Worm (Caenorhabditis elegans) whole organism, young adult: Measurements from ENCODE around the gene nol-6.

Experiments used
- B0261.1 ChIP-seq: sonication (generic microtip); optimal IDR thresholded peaks from 2 replicates; lab custom pipeline; 2016; ENCODE audit warnings: mild to moderate bottlenecking, missing genetic modification characterization, moderate library complexity, missing compliant biosample characterization
- F22D6.2 ChIP-seq: sonication (generic microtip); optimal IDR thresholded peaks from 2 replicates; lab custom pipeline; 2016; ENCODE audit warnings: mild to moderate bottlenecking, missing genetic modification characterization, missing compliant biosample characterization
- F33H1.4 ChIP-seq: fragments of 200-800 bp; sonication (Bioruptor generic); IDR thresholded peaks from 2 replicates; pipeline ENCODE4 v1.3.6; 2022; ENCODE audit warnings: missing genetic modification reagents, missing genetic modification characterization, missing compliant biosample characterization
- F37B4.10 ChIP-seq: fragments of 200-800 bp; sonication (Bioruptor generic); IDR thresholded peaks from 2 replicates; pipeline ENCODE4 v1.3.6; 2022; ENCODE audit warnings: missing genetic modification characterization, missing compliant biosample characterization
- F49E8.2 ChIP-seq: sonication (generic microtip); optimal IDR thresholded peaks from 3 replicates; lab custom pipeline; 2017; ENCODE audit warnings: missing genetic modification characterization, mild to moderate bottlenecking, missing compliant biosample characterization, antibody characterized with exemption, moderate library complexity; ENCODE audit not compliant: insufficient read depth
- T26A5.8 ChIP-seq: sonication (generic microtip); optimal IDR thresholded peaks from 2 replicates; lab custom pipeline; 2016; ENCODE audit warnings: missing genetic modification characterization, missing compliant biosample characterization
- Y56A3A.18 ChIP-seq: fragments of 200-800 bp; sonication (Bioruptor generic); IDR thresholded peaks from 2 replicates; pipeline ENCODE4 v1.3.6; 2022; ENCODE audit warnings: missing genetic modification reagents, missing genetic modification characterization, missing compliant biosample characterization
- ZK185.1 ChIP-seq: sonication (generic microtip); optimal IDR thresholded peaks from 2 replicates; lab custom pipeline; 2016; ENCODE audit warnings: mild to moderate bottlenecking, missing genetic modification characterization, missing compliant biosample characterization; ENCODE audit not compliant: poor library complexity, severe bottlenecking
- attf-3 ChIP-seq: fragments of 200-800 bp; sonication (Bioruptor generic); conservative IDR thresholded peaks from 2 replicates; pipeline ENCODE4 v1.3.6; 2022; ENCODE audit warnings: missing genetic modification reagents, missing genetic modification characterization, missing compliant biosample characterization
- cebp-1 ChIP-seq, 2 experiments: fragments of 200-800 bp in 1 of 2; sonication (Bioruptor generic) in 1 of 2; sonication (generic microtip) in 1 of 2; IDR thresholded peaks in 1 of 2; optimal IDR thresholded peaks in 1 of 2; 2 replicates each; pipeline versions ENCODE4 v1.3.6 to Lab custom; 2017 to 2022; ENCODE audit warnings: missing compliant biosample characterization in 2 of 2, missing genetic modification characterization in 2 of 2, mild to moderate bottlenecking in 1 of 2, missing genetic modification reagents in 1 of 2, moderate library complexity in 1 of 2
- ceh-40 ChIP-seq: fragments of 200-800 bp; sonication (Bioruptor generic); IDR thresholded peaks from 2 replicates; pipeline ENCODE4 v1.3.6; 2022; ENCODE audit warnings: missing genetic modification characterization, missing compliant biosample characterization
- ceh-91 ChIP-seq: fragments of 200-800 bp; sonication (Bioruptor generic); IDR thresholded peaks from 2 replicates; pipeline ENCODE4 v1.3.6; 2022; ENCODE audit warnings: missing genetic modification reagents, missing genetic modification characterization, missing compliant biosample characterization
- dpff-1 ChIP-seq: sonication (generic microtip); optimal IDR thresholded peaks from 2 replicates; lab custom pipeline; 2017; ENCODE audit warnings: mild to moderate bottlenecking, missing genetic modification characterization, missing compliant biosample characterization
- fkh-3 ChIP-seq: sonication (generic microtip); optimal IDR thresholded peaks from 2 replicates; lab custom pipeline; 2016; ENCODE audit warnings: mild to moderate bottlenecking, missing genetic modification characterization, missing compliant biosample characterization
- hlh-26 ChIP-seq: fragments of 200-800 bp; sonication (Bioruptor generic); conservative IDR thresholded peaks from 2 replicates; pipeline ENCODE4 v1.3.6; 2022; ENCODE audit warnings: missing genetic modification reagents, missing genetic modification characterization, missing compliant biosample characterization
- hrde-1 ChIP-seq: sonication (generic microtip); optimal IDR thresholded peaks from 2 replicates; lab custom pipeline; 2016; ENCODE audit warnings: missing genetic modification characterization, mild to moderate bottlenecking, missing compliant biosample characterization, moderate library complexity, missing genotype, missing genetic modification reagents, borderline replicate concordance
- lag-1 ChIP-seq: fragments of 200-800 bp; sonication (Bioruptor generic); IDR thresholded peaks from 2 replicates; pipeline ENCODE4 v1.3.6; 2022; ENCODE audit warnings: missing genetic modification reagents, missing genetic modification characterization, missing compliant biosample characterization
- let-607 ChIP-seq, 2 experiments: fragments of 200-800 bp in 1 of 2; sonication (Bioruptor generic) in 1 of 2; sonication (generic microtip) in 1 of 2; optimal IDR thresholded peaks; 2 replicates each; lab custom pipeline; 2016 to 2018; ENCODE audit warnings: mild to moderate bottlenecking in 2 of 2, missing compliant biosample characterization in 2 of 2, missing genetic modification characterization in 2 of 2, moderate library complexity in 2 of 2, missing genotype in 1 of 2
- lin-26 ChIP-seq: fragments of 200-800 bp; sonication (Bioruptor generic); IDR thresholded peaks from 2 replicates; pipeline ENCODE4 v1.3.6; 2022; ENCODE audit warnings: missing genetic modification reagents, missing genetic modification characterization, missing compliant biosample characterization
- lin-35 ChIP-seq, 3 experiments: fragments of 150-350 bp in 2 of 3; sonication (generic microtip) in 1 of 3; optimal IDR thresholded peaks; 2 replicates each; lab custom pipeline; 2014 to 2018; ENCODE audit warnings: missing biosample characterization in 3 of 3, missing genetic modification characterization in 3 of 3, missing genetic modification reagents in 3 of 3
- lsy-27 ChIP-seq: sonication (generic microtip); optimal IDR thresholded peaks from 2 replicates; lab custom pipeline; 2017; ENCODE audit warnings: missing genetic modification characterization, mild to moderate bottlenecking, missing compliant biosample characterization, antibody characterized with exemption, missing genotype, borderline replicate concordance; ENCODE audit not compliant: insufficient read depth
- madf-6 ChIP-seq: fragments of 200-800 bp; sonication (Bioruptor generic); IDR thresholded peaks from 2 replicates; pipeline ENCODE4 v1.3.6; 2022; ENCODE audit warnings: missing genetic modification reagents, missing genetic modification characterization, missing compliant biosample characterization
- mcd-1 ChIP-seq: fragments of 200-800 bp; sonication (Bioruptor generic); IDR thresholded peaks from 2 replicates; pipeline ENCODE4 v1.3.6; 2022; ENCODE audit warnings: missing genetic modification reagents, missing genetic modification characterization, missing compliant biosample characterization
- nfya-1 ChIP-seq: sonication (generic microtip); optimal IDR thresholded peaks from 2 replicates; lab custom pipeline; 2017; ENCODE audit warnings: antibody characterized with exemption, missing compliant biosample characterization, missing genetic modification characterization, borderline replicate concordance; ENCODE audit not compliant: insufficient read depth
- rcor-1 ChIP-seq: fragments of 200-800 bp; sonication (Bioruptor generic); IDR thresholded peaks from 2 replicates; pipeline ENCODE4 v1.3.6; 2022; ENCODE audit warnings: missing genetic modification reagents, missing genetic modification characterization, missing compliant biosample characterization
- rec-8 ChIP-seq, 2 experiments: sonication (generic microtip); optimal IDR thresholded peaks; 2 replicates each; lab custom pipeline; 2016; ENCODE audit warnings: mild to moderate bottlenecking in 2 of 2, missing genetic modification characterization in 2 of 2, missing genetic modification reagents in 2 of 2, missing genotype in 2 of 2, missing biosample characterization in 1 of 2, missing compliant biosample characterization in 1 of 2, moderate library complexity in 1 of 2
- repo-1 ChIP-seq: sonication (generic microtip); optimal IDR thresholded peaks from 2 replicates; lab custom pipeline; 2017; ENCODE audit warnings: mild to moderate bottlenecking, missing genetic modification characterization, missing compliant biosample characterization
- rpc-1 ChIP-seq, 2 experiments: fragments of 150-350 bp in 1 of 2; sonication (generic microtip) in 1 of 2; optimal IDR thresholded peaks; 2 replicates each; lab custom pipeline; 2014 to 2018; ENCODE audit warnings: missing biosample characterization in 1 of 2, missing genetic modification characterization in 1 of 2, missing genetic modification reagents in 1 of 2, missing genotype in 1 of 2
- sptf-2 ChIP-seq: fragments of 200-800 bp; sonication (Bioruptor generic); optimal IDR thresholded peaks from 2 replicates; lab custom pipeline; 2018; ENCODE audit warnings: mild to moderate bottlenecking, missing genetic modification characterization, missing compliant biosample characterization
- tbp1 ChIP-seq: fragments of 200-800 bp; sonication (Bioruptor generic); optimal IDR thresholded peaks from 2 replicates; lab custom pipeline; 2018; ENCODE audit warnings: mild to moderate bottlenecking, missing genetic modification characterization, missing compliant biosample characterization
- tbx-9 ChIP-seq: sonication (generic microtip); optimal IDR thresholded peaks from 2 replicates; lab custom pipeline; 2016; ENCODE audit warnings: borderline replicate concordance, missing genetic modification characterization, inconsistent platforms, missing compliant biosample characterization
- ztf-6 ChIP-seq: fragments of 200-800 bp; sonication (Bioruptor generic); IDR thresholded peaks from 2 replicates; pipeline ENCODE4 v1.3.6; 2022; ENCODE audit warnings: missing genetic modification reagents, missing genetic modification characterization, missing compliant biosample characterization

The nol-6 gene

ce11 chrII:1481660-1482059 is 44.4 kb upstream of the nol-6 start (continued):
- TF ChIP-seq rec-8 (tag; optimal IDR thresholded peaks at IDR 0.05; lab: Kevin White, UChicago) = no peak
- peak; percentile 22 for TF ChIP-seq B0261.1 (tag; lab: Kevin White, UChicago)
- TF ChIP-seq F33H1.4 (GFP tag; lab: Robert Waterston, UW) = no peak
- no peak for TF ChIP-seq Y56A3A.18 (GFP tag; lab: Robert Waterston, UW)

- peak; percentile 13 for TF ChIP-seq rpc-1 (optimal IDR thresholded peaks at IDR 0.05; lab: Kevin White, UChicago)
- no peak for TF ChIP-seq rpc-1 (tag; optimal IDR thresholded peaks at IDR 0.05; lab: Kevin White, UChicago)
- no peak for TF ChIP-seq fkh-3 (tag; lab: Kevin White, UChicago)
- peak; percentile 65 for TF ChIP-seq tbp1
These were observed 41.2 kb upstream of the nol-6 start for ce11 chrII:1478522-1478921.

- no peak for TF ChIP-seq ceh-91
- TF ChIP-seq lin-26 (GFP tag; lab: Robert Waterston, UW) = peak; percentile 55; the same call in 1 of the 2 replicates
- no peak for TF ChIP-seq dpff-1 (tag; lab: Kevin White, UChicago)
- TF ChIP-seq nfya-1 = no peak
- no peak for TF ChIP-seq tbx-9 (tag; lab: Kevin White, UChicago)
- TF ChIP-seq B0261.1 (tag; lab: Kevin White, UChicago) = peak; percentile 23
- TF ChIP-seq ztf-6 = no peak
- no peak for TF ChIP-seq mcd-1 (GFP tag; lab: Robert Waterston, UW)
- TF ChIP-seq let-607 (tag; optimal IDR thresholded peaks at IDR 0.05; lab: Kevin White, UChicago) = no peak
- TF ChIP-seq hrde-1 (tag; lab: Kevin White, UChicago) = no peak
- TF ChIP-seq rpc-1 (optimal IDR thresholded peaks at IDR 0.05; lab: Kevin White, UChicago) = peak; percentile 8
- peak; percentile 44 for TF ChIP-seq rpc-1 (tag; optimal IDR thresholded peaks at IDR 0.05; lab: Kevin White, UChicago)
- no peak for TF ChIP-seq rcor-1 (GFP tag; lab: Robert Waterston, UW)
- TF ChIP-seq ZK185.1 (tag; lab: Kevin White, UChicago) = no peak
- TF ChIP-seq repo-1 = no peak
- TF ChIP-seq ceh-40 = no peak
- TF ChIP-seq rec-8 (tag; optimal IDR thresholded peaks at IDR 0.05; lab: Kevin White, UChicago) = no peak
- no peak for TF ChIP-seq sptf-2 (GFP tag; lab: Kevin White, UChicago)
- TF ChIP-seq tbp1 = peak; percentile 77
- TF ChIP-seq madf-6 = no peak
- no peak for TF ChIP-seq lin-35 (GFP tag; optimal IDR thresholded peaks at IDR 0.05; lab: Kevin White, UChicago)
- no peak for TF ChIP-seq F22D6.2 (tag; lab: Kevin White, UChicago)
- TF ChIP-seq lag-1 = no peak
- TF ChIP-seq cebp-1 (GFP tag; IDR thresholded peaks at IDR 0.05; lab: Robert Waterston, UW) = no peak
- no peak for TF ChIP-seq cebp-1 (tag; optimal IDR thresholded peaks at IDR 0.05; lab: Kevin White, UChicago)
- no peak for TF ChIP-seq F37B4.10 (GFP tag; lab: Robert Waterston, UW)
- TF ChIP-seq, all 124 proteins: peak for 4
These were observed 40.7 kb upstream of the nol-6 start for ce11 chrII:1477975-1478374.

ce11 chrII:1477295-1477694 is 40.0 kb upstream of the nol-6 start:
- TF ChIP-seq sptf-2 (GFP tag; lab: Kevin White, UChicago) = no peak
- no peak for TF ChIP-seq F49E8.2 (tag; lab: Kevin White, UChicago)
- no peak for TF ChIP-seq F37B4.10 (GFP tag; lab: Robert Waterston, UW)
- TF ChIP-seq tbp1 = peak; percentile 82
- TF ChIP-seq T26A5.8 (tag; lab: Kevin White, UChicago) = no peak
- peak; percentile 57 for TF ChIP-seq B0261.1 (tag; lab: Kevin White, UChicago)
- TF ChIP-seq lsy-27 (tag; lab: Kevin White, UChicago) = no peak
- TF ChIP-seq rpc-1 (optimal IDR thresholded peaks at IDR 0.05; lab: Kevin White, UChicago) = peak; percentile 39
- TF ChIP-seq rpc-1 (tag; optimal IDR thresholded peaks at IDR 0.05; lab: Kevin White, UChicago) = peak; percentile 71
- TF ChIP-seq rec-8 (tag; optimal IDR thresholded peaks at IDR 0.05; lab: Kevin White, UChicago) = peak in 1 of 2 experiments; percentile 2
- TF ChIP-seq attf-3 (GFP tag; lab: Robert Waterston, UW) = no peak
- TF ChIP-seq mcd-1 (GFP tag; lab: Robert Waterston, UW) = no peak
- TF ChIP-seq hlh-26 (GFP tag; lab: Robert Waterston, UW) = no peak
- TF ChIP-seq, all 124 proteins: peak for 4
